Fruit fly (Drosophila melanogaster) whole organism, embryonic: ENCODE data around the gene Obp99d.

Experiments used
- Abd-B ChIP-seq: fragments of 200-800 bp; sonication (Bioruptor generic); optimal IDR thresholded peaks from 2 replicates; lab custom pipeline; 2018; ENCODE audit warnings: missing biosample characterization, mild to moderate bottlenecking, missing genetic modification characterization, moderate library complexity
- Atf-2 ChIP-seq: fragments of 200-800 bp; sonication (Bioruptor generic); optimal IDR thresholded peaks from 2 replicates; lab custom pipeline; 2016; ENCODE audit warnings: missing biosample characterization, missing genetic modification characterization
- Bteb2 ChIP-seq: fragments of 200-800 bp; sonication (Bioruptor generic); optimal IDR thresholded peaks from 2 replicates; lab custom pipeline; 2016; ENCODE audit warnings: missing biosample characterization, missing genetic modification characterization
- CG10366 ChIP-seq: fragments of 200-800 bp; sonication (Bioruptor generic); IDR thresholded peaks from 2 replicates; pipeline ENCODE4 v1.3.6; 2022; ENCODE audit warnings: missing biosample characterization, missing genetic modification characterization
- CG11093 ChIP-seq: fragments of 200-800 bp; sonication (Bioruptor generic); IDR thresholded peaks from 3 replicates; pipeline ENCODE4 v1.3.6; 2022; ENCODE audit warnings: missing biosample characterization, missing genetic modification characterization
- CG12659 ChIP-seq: fragments of 200-800 bp; sonication (Bioruptor generic); optimal IDR thresholded peaks from 3 replicates; lab custom pipeline; 2017; ENCODE audit warnings: mild to moderate bottlenecking, missing biosample characterization, missing genetic modification reagents, missing genetic modification characterization
- CG13296 ChIP-seq: fragments of 200-800 bp; sonication (Bioruptor generic); optimal IDR thresholded peaks from 3 replicates; lab custom pipeline; 2018; ENCODE audit warnings: missing biosample characterization, mild to moderate bottlenecking, missing genetic modification characterization
- CG13894 ChIP-seq: fragments of 200-800 bp; sonication (Bioruptor generic); optimal IDR thresholded peaks from 3 replicates; lab custom pipeline; 2018; ENCODE audit warnings: missing biosample characterization, mild to moderate bottlenecking, missing genetic modification characterization, moderate library complexity
- CG14014 ChIP-seq: fragments of 200-800 bp; sonication (Bioruptor generic); IDR thresholded peaks from 2 replicates; pipeline ENCODE4 v1.3.6; 2022; ENCODE audit warnings: missing biosample characterization, missing genetic modification characterization
- CG15269 ChIP-seq: fragments of 200-800 bp; sonication (Bioruptor generic); optimal IDR thresholded peaks from 2 replicates; lab custom pipeline; 2018; ENCODE audit warnings: missing biosample characterization, mild to moderate bottlenecking, missing genetic modification characterization, moderate library complexity
- CG16813 ChIP-seq: fragments of 200-800 bp; sonication (Bioruptor generic); IDR thresholded peaks from 3 replicates; pipeline ENCODE4 v1.3.6; 2022; ENCODE audit warnings: missing biosample characterization, missing genetic modification characterization; ENCODE audit not compliant: partially characterized antibody
- CG17568 ChIP-seq: fragments of 200-800 bp; sonication (Bioruptor generic); optimal IDR thresholded peaks from 2 replicates; lab custom pipeline; 2018; ENCODE audit warnings: missing biosample characterization, mild to moderate bottlenecking, missing genetic modification characterization, moderate library complexity
- CG17829 ChIP-seq: fragments of 200-800 bp; optimal IDR thresholded peaks from 2 replicates; lab custom pipeline; 2019; ENCODE audit warnings: missing biosample characterization, mild to moderate bottlenecking, missing genetic modification characterization, moderate library complexity
- CG18262 ChIP-seq: fragments of 200-800 bp; optimal IDR thresholded peaks from 3 replicates; lab custom pipeline; 2019; ENCODE audit warnings: missing biosample characterization, mild to moderate bottlenecking, missing genetic modification characterization, moderate library complexity
- CG34376 ChIP-seq: fragments of 200-800 bp; sonication (Bioruptor generic); optimal IDR thresholded peaks from 2 replicates; lab custom pipeline; 2018; ENCODE audit warnings: missing biosample characterization, mild to moderate bottlenecking, missing genetic modification characterization
- CG4328 ChIP-seq: fragments of 200-800 bp; sonication (Bioruptor generic); optimal IDR thresholded peaks from 3 replicates; lab custom pipeline; 2017; ENCODE audit warnings: missing biosample characterization, missing genetic modification reagents, missing genetic modification characterization
- CG8359 ChIP-seq: fragments of 200-800 bp; sonication (Bioruptor generic); optimal IDR thresholded peaks from 2 replicates; lab custom pipeline; 2017; ENCODE audit warnings: missing biosample characterization, mild to moderate bottlenecking, missing genetic modification characterization, borderline replicate concordance
- CG9876 ChIP-seq: fragments of 200-800 bp; sonication (Bioruptor generic); optimal IDR thresholded peaks from 2 replicates; lab custom pipeline; 2016; ENCODE audit warnings: missing biosample characterization, missing genetic modification characterization
- Dip2 ChIP-seq: fragments of 200-800 bp; sonication (Bioruptor generic); IDR thresholded peaks from 2 replicates; pipeline ENCODE4 v1.3.6; 2022; ENCODE audit warnings: missing biosample characterization, missing genetic modification characterization
- Doc3 ChIP-seq: fragments of 200-800 bp; sonication (Bioruptor generic); IDR thresholded peaks from 3 replicates; pipeline ENCODE4 v1.3.6; 2022; ENCODE audit warnings: missing biosample characterization, missing genetic modification characterization; ENCODE audit not compliant: partially characterized antibody
- E2f1 ChIP-seq: fragments of 200-800 bp; sonication (Bioruptor generic); IDR thresholded peaks from 2 replicates; pipeline ENCODE4 v1.3.6; 2022; ENCODE audit warnings: missing biosample characterization, missing genetic modification characterization
- Gug ChIP-seq: fragments of 200-800 bp; sonication (Bioruptor generic); IDR thresholded peaks from 4 replicates; pipeline ENCODE4 v1.3.6; 2022; ENCODE audit warnings: missing biosample characterization, missing genetic modification characterization
- HHEX ChIP-seq: fragments of 200-800 bp; sonication (Bioruptor generic); optimal IDR thresholded peaks from 3 replicates; lab custom pipeline; 2017; ENCODE audit warnings: missing biosample characterization, mild to moderate bottlenecking, missing genetic modification characterization, missing genetic modification reagents
- HmgD ChIP-seq: fragments of 200-800 bp; sonication (Bioruptor generic); optimal IDR thresholded peaks from 3 replicates; lab custom pipeline; 2016; ENCODE audit warnings: missing biosample characterization, missing genetic modification characterization
- Hmx ChIP-seq: fragments of 200-800 bp; sonication (Bioruptor generic); optimal IDR thresholded peaks from 2 replicates; lab custom pipeline; 2016; ENCODE audit warnings: missing biosample characterization, missing genetic modification characterization
- Hsf ChIP-seq: fragments of 200-800 bp; sonication (Bioruptor generic); optimal IDR thresholded peaks from 3 replicates; lab custom pipeline; 2016; ENCODE audit warnings: missing biosample characterization, missing genetic modification characterization
- MESR4 ChIP-seq: fragments of 200-800 bp; sonication (Bioruptor generic); optimal IDR thresholded peaks from 2 replicates; lab custom pipeline; 2018; ENCODE audit warnings: missing biosample characterization, mild to moderate bottlenecking, missing genetic modification characterization, moderate library complexity
- Mes4 ChIP-seq: fragments of 200-800 bp; sonication (Bioruptor generic); optimal IDR thresholded peaks from 2 replicates; lab custom pipeline; 2016; ENCODE audit warnings: missing biosample characterization, missing genetic modification characterization
- NFAT ChIP-seq: fragments of 200-800 bp; sonication (Bioruptor generic); IDR thresholded peaks from 2 replicates; pipeline ENCODE4 v1.3.6; 2022; ENCODE audit warnings: missing biosample characterization, missing genetic modification characterization
- NK7.1 ChIP-seq: fragments of 200-800 bp; sonication (Bioruptor generic); optimal IDR thresholded peaks from 3 replicates; lab custom pipeline; 2016; ENCODE audit warnings: missing biosample characterization, missing genetic modification characterization
- Nf-YA ChIP-seq: fragments of 200-800 bp; sonication (Bioruptor generic); IDR thresholded peaks from 2 replicates; pipeline ENCODE4 v1.3.6; 2022; ENCODE audit warnings: missing biosample characterization, missing genetic modification characterization
- Sox100B ChIP-seq: fragments of 200-800 bp; sonication (Bioruptor generic); optimal IDR thresholded peaks from 3 replicates; lab custom pipeline; 2018; ENCODE audit warnings: missing biosample characterization, mild to moderate bottlenecking, missing genetic modification characterization
- Usf ChIP-seq: fragments of 200-800 bp; sonication (Bioruptor generic); optimal IDR thresholded peaks from 2 replicates; lab custom pipeline; 2017; ENCODE audit warnings: missing genotype, missing biosample characterization, missing genetic modification characterization
- ash1 ChIP-seq: fragments of 200-800 bp; sonication (Bioruptor generic); optimal IDR thresholded peaks from 2 replicates; lab custom pipeline; 2018; ENCODE audit warnings: missing biosample characterization, mild to moderate bottlenecking, missing genetic modification characterization
- bigmax ChIP-seq: fragments of 200-800 bp; sonication (Bioruptor generic); optimal IDR thresholded peaks from 2 replicates; lab custom pipeline; 2018; ENCODE audit warnings: missing biosample characterization, mild to moderate bottlenecking, missing genetic modification characterization
- cato ChIP-seq: fragments of 200-800 bp; sonication (Bioruptor generic); optimal IDR thresholded peaks from 2 replicates; lab custom pipeline; 2016; ENCODE audit warnings: missing biosample characterization, missing genetic modification characterization, borderline replicate concordance
- dan ChIP-seq: fragments of 200-800 bp; sonication (Bioruptor generic); IDR thresholded peaks from 2 replicates; pipeline ENCODE4 v1.3.6; 2022; ENCODE audit warnings: missing biosample characterization, missing genetic modification characterization
- en ChIP-seq: fragments of 200-800 bp; sonication (Bioruptor generic); optimal IDR thresholded peaks from 2 replicates; lab custom pipeline; 2016; ENCODE audit warnings: missing biosample characterization, missing genetic modification characterization
- grau ChIP-seq: fragments of 200-800 bp; optimal IDR thresholded peaks from 3 replicates; lab custom pipeline; 2019; ENCODE audit warnings: missing biosample characterization, mild to moderate bottlenecking, missing genetic modification characterization, moderate library complexity
- kah ChIP-seq: fragments of 200-800 bp; sonication (Bioruptor generic); optimal IDR thresholded peaks from 2 replicates; lab custom pipeline; 2018; ENCODE audit warnings: missing biosample characterization, mild to moderate bottlenecking, missing genetic modification characterization
- lilli ChIP-seq: fragments of 200-800 bp; sonication (Bioruptor generic); optimal IDR thresholded peaks from 3 replicates; lab custom pipeline; 2016; ENCODE audit warnings: missing biosample characterization, missing genetic modification characterization
- mld ChIP-seq: fragments of 200-800 bp; sonication (Bioruptor generic); IDR thresholded peaks from 3 replicates; pipeline ENCODE4 v1.3.6; 2022; ENCODE audit warnings: missing biosample characterization, missing genetic modification characterization; ENCODE audit not compliant: partially characterized antibody
- nmo ChIP-seq: fragments of 200-800 bp; sonication (Bioruptor generic); optimal IDR thresholded peaks from 2 replicates; lab custom pipeline; 2018; ENCODE audit warnings: missing biosample characterization, mild to moderate bottlenecking, missing genetic modification characterization, moderate library complexity
- p53 ChIP-seq: fragments of 200-800 bp; sonication (Bioruptor generic); optimal IDR thresholded peaks from 2 replicates; lab custom pipeline; 2016; ENCODE audit warnings: missing biosample characterization, missing genetic modification characterization
- pb ChIP-seq: fragments of 200-800 bp; sonication (Bioruptor generic); optimal IDR thresholded peaks from 3 replicates; lab custom pipeline; 2016; ENCODE audit warnings: missing biosample characterization, missing genetic modification characterization
- seq ChIP-seq: fragments of 200-800 bp; sonication (Bioruptor generic); IDR thresholded peaks from 2 replicates; pipeline ENCODE4 v1.3.6; 2022; ENCODE audit warnings: missing biosample characterization, missing genetic modification characterization
- so ChIP-seq: fragments of 200-800 bp; sonication (Bioruptor generic); IDR thresholded peaks from 3 replicates; pipeline ENCODE4 v1.3.6; 2022; ENCODE audit warnings: missing biosample characterization, missing genetic modification characterization
- sr ChIP-seq: fragments of 200-800 bp; sonication (Bioruptor generic); IDR thresholded peaks from 3 replicates; pipeline ENCODE4 v1.3.6; 2022; ENCODE audit warnings: missing biosample characterization, missing genetic modification characterization
- tio ChIP-seq: fragments of 200-800 bp; sonication (Bioruptor generic); optimal IDR thresholded peaks from 2 replicates; lab custom pipeline; 2017; ENCODE audit warnings: missing biosample characterization, missing genetic modification characterization, inconsistent platforms
- wdn ChIP-seq: fragments of 200-800 bp; sonication (Bioruptor generic); IDR thresholded peaks from 2 replicates; pipeline ENCODE4 v1.3.6; 2022; ENCODE audit warnings: missing biosample characterization, missing genetic modification characterization

The Obp99d gene

DNA sequence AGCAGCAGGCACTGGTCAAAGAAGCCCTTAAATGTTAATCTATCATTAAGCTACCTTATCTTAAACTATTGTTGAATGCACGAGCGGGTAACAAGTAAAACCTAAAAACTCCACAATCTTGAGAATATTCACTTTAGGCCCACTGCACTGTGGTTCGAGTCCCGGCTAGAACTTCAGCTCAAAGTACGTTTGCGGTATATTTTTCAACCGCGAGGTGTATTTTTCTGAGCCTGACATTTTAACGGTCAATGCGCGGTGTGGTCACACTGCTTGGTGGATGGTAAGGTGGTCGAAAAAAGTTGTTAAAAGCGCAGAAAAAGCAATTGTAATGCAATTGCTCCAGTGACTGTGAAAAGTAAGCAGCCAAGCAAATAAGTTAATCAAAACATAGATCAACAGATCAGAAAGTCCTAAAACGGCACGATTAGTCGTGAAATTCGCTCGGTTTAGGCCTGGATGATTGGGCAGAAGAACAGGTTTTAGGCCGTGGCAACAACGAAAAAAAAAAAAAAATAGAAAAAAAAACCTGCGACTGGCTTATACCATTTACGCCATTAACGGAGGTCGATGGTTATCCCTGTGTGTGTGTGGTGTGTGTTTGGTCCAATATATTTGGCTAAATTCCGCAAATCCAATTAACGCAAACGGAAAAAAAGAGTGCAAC, 11.4 kb downstream of the Obp99d start, which contains the start of gene Kul (continued):
- peak; percentile 55 for TF ChIP-seq CG12659 (GFP tag; lab: Kevin White, UChicago)
- TF ChIP-seq Gug (GFP tag; lab: Robert Waterston, UW), result no peak
- TF ChIP-seq CG18262 (tag; lab: Kevin White, UChicago), result no peak
- no peak for TF ChIP-seq CG13894 (tag; lab: Kevin White, UChicago)
- TF ChIP-seq Hmx (GFP tag; lab: Kevin White, UChicago), result no peak
- TF ChIP-seq CG13296 (GFP tag; lab: Kevin White, UChicago), result no peak
- no peak for TF ChIP-seq mld (GFP tag; lab: Robert Waterston, UW)
- no peak for TF ChIP-seq kah (GFP tag; lab: Kevin White, UChicago)
- TF ChIP-seq Sox100B, result no peak
- TF ChIP-seq Bteb2, result no peak
- peak; percentile 5 for TF ChIP-seq lilli (GFP tag; lab: Kevin White, UChicago)
- TF ChIP-seq en (GFP tag; lab: Kevin White, UChicago), result no peak
- no peak for TF ChIP-seq Nf-YA
- TF ChIP-seq NFAT, result peak; percentile 23; the same call in 1 of the 2 replicates
- TF ChIP-seq wdn (GFP tag; lab: Robert Waterston, UW), result no peak
- TF ChIP-seq Dip2 (GFP tag; lab: Robert Waterston, UW), result no peak
- TF ChIP-seq Mes4 (GFP tag; lab: Kevin White, UChicago), result no peak
- no peak for TF ChIP-seq ash1
- no peak for TF ChIP-seq so (GFP tag; lab: Robert Waterston, UW)
- no peak for TF ChIP-seq dan (GFP tag; lab: Robert Waterston, UW)
- no peak for TF ChIP-seq CG8359 (GFP tag; lab: Kevin White, UChicago)
- TF ChIP-seq nmo (GFP tag; lab: Kevin White, UChicago), result peak; percentile 20
- peak; percentile 50; the same call in 2 of the 3 replicates for TF ChIP-seq CG16813
- no peak for TF ChIP-seq HHEX (GFP tag; lab: Kevin White, UChicago)
- TF ChIP-seq sr (GFP tag; lab: Robert Waterston, UW), result no peak
- TF ChIP-seq CG11093 (GFP tag; lab: Robert Waterston, UW), result no peak
- no peak for TF ChIP-seq CG34376 (GFP tag; lab: Kevin White, UChicago)
- peak; percentile 48 for TF ChIP-seq grau (tag; lab: Kevin White, UChicago)
- no peak for TF ChIP-seq seq (GFP tag; lab: Robert Waterston, UW)
- TF ChIP-seq CG17568 (GFP tag; lab: Kevin White, UChicago), result no peak
- TF ChIP-seq NK7.1, result no peak
- TF ChIP-seq bigmax (GFP tag; lab: Kevin White, UChicago), result no peak
- no peak for TF ChIP-seq CG15269 (tag; lab: Kevin White, UChicago)
- TF ChIP-seq cato, result no peak
- TF ChIP-seq Atf-2 (GFP tag; lab: Kevin White, UChicago), result no peak
- TF ChIP-seq CG4328 (GFP tag; lab: Kevin White, UChicago), result no peak
- peak; percentile 50 for TF ChIP-seq HmgD (GFP tag; lab: Kevin White, UChicago)
- peak; percentile 45 for TF ChIP-seq MESR4 (GFP tag; lab: Kevin White, UChicago)
- no peak for TF ChIP-seq E2f1
- TF ChIP-seq Doc3, result no peak
- no peak for TF ChIP-seq Abd-B
- TF ChIP-seq CG14014 (GFP tag; lab: Robert Waterston, UW), result peak; percentile 47; the same call in 1 of the 2 replicates
- no peak for TF ChIP-seq tio
- TF ChIP-seq CG17829 (tag; lab: Kevin White, UChicago), result peak; percentile 28
- TF ChIP-seq CG10366 (GFP tag; lab: Robert Waterston, UW), result peak; percentile 23; the same call in 1 of the 2 replicates
- peak; percentile 47 for TF ChIP-seq pb
- no peak for TF ChIP-seq p53 (GFP tag; lab: Kevin White, UChicago)
- TF ChIP-seq Hsf, result no peak
- no peak for TF ChIP-seq Usf (GFP tag; lab: Kevin White, UChicago)
- no peak for TF ChIP-seq CG9876 (GFP tag; lab: Kevin White, UChicago)
